Fruit fly (Drosophila melanogaster) Kc167 (cell line): ENCODE measurements around the gene Arl1.

Experiments used
- Myc ChIP-seq: fragments of >200 bp; optimal IDR thresholded peaks from 2 replicates; lab custom pipeline; 2017; ENCODE audit warnings: missing external identifiers
- Sin3A ChIP-seq: fragments of >200 bp; optimal IDR thresholded peaks from 2 replicates; lab custom pipeline; 2018; ENCODE audit warnings: missing external identifiers
- h ChIP-seq: fragments of >200 bp; optimal IDR thresholded peaks from 3 replicates; lab custom pipeline; 2018; ENCODE audit warnings: missing external identifiers
- insv ChIP-seq: fragments of >200 bp; optimal IDR thresholded peaks from 3 replicates; lab custom pipeline; 2018; ENCODE audit warnings: missing external identifiers
- psq ChIP-seq: fragments of >200 bp; optimal IDR thresholded peaks from 2 replicates; lab custom pipeline; 2017; ENCODE audit warnings: missing external identifiers

- TF ChIP-seq Sin3A (lab: Kevin White, UChicago) (no peak), h (lab: Kevin White, UChicago) (no peak), insv (lab: Kevin White, UChicago) (no peak), psq (lab: Kevin White, UChicago) (no peak), Myc (lab: Kevin White, UChicago) (no peak)
Measured at dm6 chr3L:15978224-15978623, 4.7 kb upstream of the Arl1 start, which contains the start of gene CG17028.
